Fruit fly (Drosophila melanogaster) whole organism, embryonic: ENCODE results near the gene Sur-8.

Experiments
- Asciz ChIP-seq: fragments of 200-800 bp; sonication (Bioruptor generic); optimal IDR thresholded peaks from 2 replicates; lab custom pipeline; 2017; ENCODE audit warnings: missing biosample characterization, mild to moderate bottlenecking, missing genetic modification characterization, missing genetic modification reagents
- CG1024 ChIP-seq: fragments of 200-800 bp; sonication (Bioruptor generic); IDR thresholded peaks from 2 replicates; pipeline ENCODE4 v1.3.6; 2022; ENCODE audit warnings: missing biosample characterization, missing genetic modification characterization
- CG10366 ChIP-seq: fragments of 200-800 bp; sonication (Bioruptor generic); IDR thresholded peaks from 2 replicates; pipeline ENCODE4 v1.3.6; 2022; ENCODE audit warnings: missing biosample characterization, missing genetic modification characterization
- CG11398 ChIP-seq: fragments of 200-800 bp; sonication (Bioruptor generic); optimal IDR thresholded peaks from 2 replicates; lab custom pipeline; 2016; ENCODE audit warnings: missing biosample characterization, missing genetic modification characterization
- CG12104 ChIP-seq: fragments of 200-800 bp; sonication (Bioruptor generic); optimal IDR thresholded peaks from 3 replicates; lab custom pipeline; 2016; ENCODE audit warnings: missing biosample characterization, missing genetic modification characterization
- CG12391 ChIP-seq: fragments of 200-800 bp; sonication (Bioruptor generic); optimal IDR thresholded peaks from 3 replicates; lab custom pipeline; 2018; ENCODE audit warnings: missing biosample characterization, mild to moderate bottlenecking, missing genetic modification characterization, moderate library complexity
- CG14050 ChIP-seq: fragments of 200-800 bp; sonication (Bioruptor generic); IDR thresholded peaks from 3 replicates; pipeline ENCODE4 v1.3.6; 2022; ENCODE audit warnings: missing biosample characterization, missing genetic modification characterization
- CG14667 ChIP-seq: fragments of 200-800 bp; sonication (Bioruptor generic); IDR thresholded peaks from 2 replicates; pipeline ENCODE4 v1.3.6; 2022; ENCODE audit warnings: missing biosample characterization, missing genetic modification characterization
- CG14860 ChIP-seq: fragments of 200-800 bp; sonication (Bioruptor generic); IDR thresholded peaks from 3 replicates; pipeline ENCODE4 v1.3.6; 2022; ENCODE audit warnings: missing biosample characterization, missing genetic modification characterization; ENCODE audit not compliant: partially characterized antibody
- CG15696 ChIP-seq: fragments of 200-800 bp; sonication (Bioruptor generic); optimal IDR thresholded peaks from 2 replicates; lab custom pipeline; 2019; ENCODE audit warnings: missing biosample characterization, mild to moderate bottlenecking, missing genetic modification characterization, moderate library complexity
- CG1792 ChIP-seq: fragments of 200-800 bp; sonication (Bioruptor generic); optimal IDR thresholded peaks from 2 replicates; lab custom pipeline; 2016; ENCODE audit warnings: missing biosample characterization, missing genetic modification characterization
- CG2116 ChIP-seq: fragments of 200-800 bp; sonication (Bioruptor generic); optimal IDR thresholded peaks from 3 replicates; lab custom pipeline; 2018; ENCODE audit warnings: missing biosample characterization, mild to moderate bottlenecking, missing genetic modification characterization
- CG2678 ChIP-seq: fragments of 200-800 bp; sonication (Bioruptor generic); optimal IDR thresholded peaks from 3 replicates; lab custom pipeline; 2019; ENCODE audit warnings: missing biosample characterization, mild to moderate bottlenecking, missing genetic modification characterization, moderate library complexity
- CG2875 ChIP-seq: fragments of 200-800 bp; sonication (Bioruptor generic); optimal IDR thresholded peaks from 2 replicates; lab custom pipeline; 2017; ENCODE audit warnings: missing biosample characterization, mild to moderate bottlenecking, missing genetic modification characterization, missing genetic modification reagents
- CG32532 ChIP-seq: fragments of 200-800 bp; sonication (Bioruptor generic); IDR thresholded peaks from 2 replicates; pipeline ENCODE4 v1.3.6; 2022; ENCODE audit warnings: missing biosample characterization, missing genetic modification characterization
- CG3838 ChIP-seq: fragments of 200-800 bp; sonication (Bioruptor generic); optimal IDR thresholded peaks from 3 replicates; lab custom pipeline; 2016; ENCODE audit warnings: missing biosample characterization, missing genetic modification characterization
- CG6854 ChIP-seq: fragments of 200-800 bp; sonication (Bioruptor generic); optimal IDR thresholded peaks from 3 replicates; lab custom pipeline; 2017; ENCODE audit warnings: missing biosample characterization, mild to moderate bottlenecking, missing genetic modification characterization
- CG7839 ChIP-seq: fragments of 200-800 bp; sonication (Bioruptor generic); optimal IDR thresholded peaks from 3 replicates; lab custom pipeline; 2018; ENCODE audit warnings: missing biosample characterization, mild to moderate bottlenecking, missing genetic modification characterization, moderate library complexity
- CG8290 ChIP-seq, 3 experiments: fragments of 200-800 bp; sonication (Bioruptor generic); optimal IDR thresholded peaks; 2 replicates each; lab custom pipeline; 2016 to 2019; ENCODE audit warnings: missing biosample characterization in 3 of 3, missing genetic modification characterization in 3 of 3, mild to moderate bottlenecking in 2 of 3, moderate library complexity in 1 of 3
- CG8765 ChIP-seq: fragments of 200-800 bp; sonication (Bioruptor generic); IDR thresholded peaks from 2 replicates; pipeline ENCODE4 v1.3.6; 2022; ENCODE audit warnings: missing biosample characterization, missing genetic modification characterization
- CG8944 ChIP-seq: fragments of 200-800 bp; sonication (Bioruptor generic); optimal IDR thresholded peaks from 3 replicates; lab custom pipeline; 2016; ENCODE audit warnings: missing biosample characterization, missing genetic modification characterization
- Dbx ChIP-seq: fragments of 200-800 bp; sonication (Bioruptor generic); IDR thresholded peaks from 3 replicates; pipeline ENCODE4 v1.3.6; 2022; ENCODE audit warnings: missing biosample characterization, missing genetic modification characterization
- Deaf1 ChIP-seq: fragments of 200-800 bp; optimal IDR thresholded peaks from 3 replicates; lab custom pipeline; 2019; ENCODE audit warnings: missing biosample characterization, mild to moderate bottlenecking, missing genetic modification characterization, moderate library complexity
- Dip2 ChIP-seq: fragments of 200-800 bp; sonication (Bioruptor generic); IDR thresholded peaks from 2 replicates; pipeline ENCODE4 v1.3.6; 2022; ENCODE audit warnings: missing biosample characterization, missing genetic modification characterization
- ERR ChIP-seq: fragments of 200-800 bp; sonication (Bioruptor generic); optimal IDR thresholded peaks from 2 replicates; lab custom pipeline; 2016; ENCODE audit warnings: missing biosample characterization, missing genetic modification characterization
- Ets65A ChIP-seq: fragments of 200-800 bp; sonication (Bioruptor generic); peaks from one replicate; lab custom pipeline; 2016; ENCODE audit warnings: missing biosample characterization, missing genetic modification characterization
- Hand ChIP-seq: fragments of 200-800 bp; sonication (Bioruptor generic); optimal IDR thresholded peaks from 2 replicates; lab custom pipeline; 2017; ENCODE audit warnings: mild to moderate bottlenecking, missing biosample characterization, missing genetic modification reagents, missing genetic modification characterization
- MESR4 ChIP-seq: fragments of 200-800 bp; sonication (Bioruptor generic); optimal IDR thresholded peaks from 2 replicates; lab custom pipeline; 2018; ENCODE audit warnings: missing biosample characterization, mild to moderate bottlenecking, missing genetic modification characterization, moderate library complexity
- Myb ChIP-seq: fragments of 200-800 bp; sonication (Bioruptor generic); optimal IDR thresholded peaks from 2 replicates; lab custom pipeline; 2016; ENCODE audit warnings: missing biosample characterization, missing genetic modification characterization
- Sin3A ChIP-seq: fragments of >200 bp; optimal IDR thresholded peaks from 2 replicates; lab custom pipeline; 2018
- Six4 ChIP-seq: fragments of 200-800 bp; sonication (Bioruptor generic); optimal IDR thresholded peaks from 2 replicates; lab custom pipeline; 2016; ENCODE audit warnings: missing biosample characterization, missing genetic modification characterization
- Sry-β ChIP-seq: fragments of 200-800 bp; sonication (Bioruptor generic); optimal IDR thresholded peaks from 2 replicates; lab custom pipeline; 2018; ENCODE audit warnings: missing biosample characterization, mild to moderate bottlenecking, missing genetic modification characterization, moderate library complexity
- TFAM ChIP-seq: fragments of 200-800 bp; sonication (Bioruptor generic); optimal IDR thresholded peaks from 2 replicates; lab custom pipeline; 2017; ENCODE audit warnings: missing biosample characterization, missing genetic modification characterization, inconsistent platforms
- ci ChIP-seq: fragments of 200-800 bp; sonication (Bioruptor generic); IDR thresholded peaks from 3 replicates; pipeline ENCODE4 v1.3.6; 2022; ENCODE audit warnings: missing biosample characterization, missing genetic modification characterization
- crp ChIP-seq, 2 experiments: fragments of 200-800 bp; sonication (Bioruptor generic); optimal IDR thresholded peaks; 2 replicates in 1 of 2; 3 replicates in 1 of 2; lab custom pipeline; 2017; ENCODE audit warnings: missing biosample characterization in 2 of 2, missing genetic modification characterization in 2 of 2, mild to moderate bottlenecking in 1 of 2, moderate library complexity in 1 of 2
- cwo ChIP-seq: fragments of 200-800 bp; sonication (Bioruptor generic); optimal IDR thresholded peaks from 3 replicates; lab custom pipeline; 2017; ENCODE audit warnings: missing biosample characterization, missing genetic modification characterization, mild to moderate bottlenecking, moderate library complexity, missing genetic modification reagents
- dm ChIP-seq: fragments of 200-800 bp; sonication (Bioruptor generic); optimal IDR thresholded peaks from 3 replicates; lab custom pipeline; 2016; ENCODE audit warnings: missing biosample characterization, missing genetic modification characterization
- dpn ChIP-seq, 2 experiments: fragments of 200-800 bp; sonication (Bioruptor generic); optimal IDR thresholded peaks; 3 replicates each; lab custom pipeline; 2016; ENCODE audit warnings: missing biosample characterization in 2 of 2, missing genetic modification characterization in 2 of 2
- exex ChIP-seq: fragments of 200-800 bp; sonication (Bioruptor generic); optimal IDR thresholded peaks from 4 replicates; lab custom pipeline; 2018; ENCODE audit warnings: missing biosample characterization, mild to moderate bottlenecking, missing genetic modification characterization, moderate library complexity
- jigr1 ChIP-seq: fragments of 200-800 bp; sonication (Bioruptor generic); IDR thresholded peaks from 3 replicates; pipeline ENCODE4 v1.3.6; 2022; ENCODE audit warnings: missing biosample characterization, missing genetic modification characterization
- kni ChIP-seq: fragments of 200-800 bp; sonication (Bioruptor generic); optimal IDR thresholded peaks from 3 replicates; lab custom pipeline; 2017; ENCODE audit warnings: mild to moderate bottlenecking, missing biosample characterization, missing genetic modification reagents, missing genetic modification characterization
- odd ChIP-seq: fragments of 200-800 bp; sonication (Bioruptor generic); optimal IDR thresholded peaks from 2 replicates; lab custom pipeline; 2017; ENCODE audit warnings: missing biosample characterization, mild to moderate bottlenecking, missing genetic modification characterization
- peb ChIP-seq: fragments of 200-800 bp; sonication (Bioruptor generic); IDR thresholded peaks from 2 replicates; pipeline ENCODE4 v1.3.6; 2022; ENCODE audit warnings: missing biosample characterization, missing genetic modification characterization
- psq ChIP-seq: fragments of 200-800 bp; sonication (Bioruptor generic); optimal IDR thresholded peaks from 2 replicates; lab custom pipeline; 2017; ENCODE audit warnings: missing biosample characterization, missing genetic modification characterization
- ro ChIP-seq: fragments of 200-800 bp; sonication (Bioruptor generic); IDR thresholded peaks from 2 replicates; pipeline ENCODE4 v1.3.6; 2022; ENCODE audit warnings: missing biosample characterization, missing genetic modification characterization
- sc ChIP-seq, 3 experiments: fragments of >200 bp in 2 of 3; fragments of 200-800 bp in 1 of 3; sonication (Bioruptor generic) in 1 of 3; optimal IDR thresholded peaks; 2 replicates in 2 of 3; 3 replicates in 1 of 3; lab custom pipeline; 2017; ENCODE audit warnings: mild to moderate bottlenecking in 1 of 3, missing biosample characterization in 1 of 3, missing genetic modification characterization in 1 of 3, missing genetic modification reagents in 1 of 3
- scrt ChIP-seq: fragments of 200-800 bp; sonication (Bioruptor generic); optimal IDR thresholded peaks from 2 replicates; lab custom pipeline; 2018; ENCODE audit warnings: missing biosample characterization, mild to moderate bottlenecking, missing genetic modification characterization, moderate library complexity
- tna ChIP-seq: fragments of 200-800 bp; sonication (Bioruptor generic); IDR thresholded peaks from 2 replicates; pipeline ENCODE4 v1.3.6; 2022; ENCODE audit warnings: missing biosample characterization, missing genetic modification characterization; ENCODE audit not compliant: partially characterized antibody
- trem ChIP-seq: fragments of 200-800 bp; optimal IDR thresholded peaks from 3 replicates; lab custom pipeline; 2019; ENCODE audit warnings: missing biosample characterization, mild to moderate bottlenecking, missing genetic modification characterization, moderate library complexity
- zfh1 ChIP-seq: fragments of 200-800 bp; sonication (Bioruptor generic); IDR thresholded peaks from 3 replicates; pipeline ENCODE4 v1.3.6; 2022; ENCODE audit warnings: missing biosample characterization, missing genetic modification characterization

Gene Sur-8

dm6 chr3R:17402434-17402833 is at the start of gene Sur-8 (continued):
- no peak for TF ChIP-seq Sry-β (GFP tag; lab: Kevin White, UChicago)
- TF ChIP-seq CG3838: no peak
- TF ChIP-seq dm: peak; percentile 31
- TF ChIP-seq TFAM (GFP tag; lab: Kevin White, UChicago): no peak
- no peak for TF ChIP-seq CG12391
- TF ChIP-seq CG32532 (GFP tag; lab: Robert Waterston, UW): peak; percentile 95
- TF ChIP-seq CG2116 (GFP tag; lab: Kevin White, UChicago): peak; percentile 54
- TF ChIP-seq CG2678 (tag; lab: Kevin White, UChicago): peak; percentile 48
- TF ChIP-seq CG8944 (GFP tag; lab: Kevin White, UChicago): peak; percentile 69
- TF ChIP-seq Sin3A (lab: Kevin White, UChicago): no peak
- TF ChIP-seq peb (GFP tag; lab: Robert Waterston, UW): no peak
- peak; percentile 12 for TF ChIP-seq odd (GFP tag; lab: Kevin White, UChicago)
- TF ChIP-seq sc (optimal IDR thresholded peaks at IDR 0.05; lab: Kevin White, UChicago): no peak
- no peak for TF ChIP-seq sc (GFP tag; optimal IDR thresholded peaks at IDR 0.05; lab: Kevin White, UChicago)
- TF ChIP-seq Asciz (GFP tag; lab: Kevin White, UChicago): no peak
- TF ChIP-seq crp (GFP tag; optimal IDR thresholded peaks at IDR 0.05; lab: Kevin White, UChicago): no peak
- TF ChIP-seq trem (tag; lab: Kevin White, UChicago): no peak
- TF ChIP-seq Dip2: no peak
- no peak for TF ChIP-seq ro (GFP tag; lab: Robert Waterston, UW)
- TF ChIP-seq CG1024 (GFP tag; lab: Robert Waterston, UW): peak; percentile 80
- peak; percentile 34 for TF ChIP-seq CG11398
- peak; percentile 30 for TF ChIP-seq CG8290 (GFP tag; optimal IDR thresholded peaks at IDR 0.05; lab: Kevin White, UChicago)
- TF ChIP-seq CG8290 (tag; optimal IDR thresholded peaks at IDR 0.05; lab: Kevin White, UChicago): peak in 1 of 2 experiments; percentile 90
- no peak for TF ChIP-seq psq
- peak; percentile 53 for TF ChIP-seq CG2875 (GFP tag; lab: Kevin White, UChicago)
- peak; percentile 41 for TF ChIP-seq Six4 (GFP tag; lab: Kevin White, UChicago)
- no peak for TF ChIP-seq CG12104
- TF ChIP-seq CG6854 (GFP tag; lab: Kevin White, UChicago): peak; percentile 1
- TF ChIP-seq Deaf1 (tag; lab: Kevin White, UChicago): no peak
- no peak for TF ChIP-seq CG8765
- no peak for TF ChIP-seq CG14860 (GFP tag; lab: Robert Waterston, UW)
- no peak for TF ChIP-seq Hand (GFP tag; lab: Kevin White, UChicago)
- peak; percentile 84 for TF ChIP-seq Dbx (GFP tag; lab: Robert Waterston, UW)
- no peak for TF ChIP-seq exex (tag; lab: Kevin White, UChicago)
- TF ChIP-seq CG1792 (GFP tag; lab: Kevin White, UChicago): peak; percentile 13
- TF ChIP-seq cwo (GFP tag; lab: Kevin White, UChicago): no peak
- peak; percentile 69 for TF ChIP-seq CG7839
- TF ChIP-seq CG15696 (tag; lab: Kevin White, UChicago): peak; percentile 34
- TF ChIP-seq CG14667 (GFP tag; lab: Robert Waterston, UW): peak; percentile 41; the same call in 1 of the 2 replicates
- peak; percentile 86 for TF ChIP-seq ci (GFP tag; lab: Robert Waterston, UW)
- TF ChIP-seq jigr1 (GFP tag; lab: Robert Waterston, UW): no peak
- peak; percentile 59 for TF ChIP-seq CG14050
- no peak for TF ChIP-seq kni (GFP tag; lab: Kevin White, UChicago)
- TF ChIP-seq Ets65A (GFP tag; lab: Kevin White, UChicago): peak; percentile 92
- TF ChIP-seq zfh1 (GFP tag; lab: Robert Waterston, UW): peak; percentile 86
- no peak for TF ChIP-seq ERR (GFP tag; lab: Kevin White, UChicago)
- no peak for TF ChIP-seq MESR4 (GFP tag; lab: Kevin White, UChicago)
- peak; percentile 60 for TF ChIP-seq Myb
- TF ChIP-seq CG10366 (GFP tag; lab: Robert Waterston, UW): peak; percentile 68
- TF ChIP-seq dpn (GFP tag; optimal IDR thresholded peaks at IDR 0.05; lab: Kevin White, UChicago): peak; percentile 72 to 77
- TF ChIP-seq scrt (GFP tag; lab: Kevin White, UChicago): peak; percentile 24
- 0 out of 2 replicates have a peak, but pooled peaks have one; percentile 20 for TF ChIP-seq tna (GFP tag; lab: Robert Waterston, UW)
